Worm (Caenorhabditis elegans) whole organism, L3 larva: ENCODE data around the gene Y67D8B.5.
A peak's percentile ranks its signal among the peaks of the same experiment; 100 is the strongest.

Source experiments
- R02D3.7 ChIP-seq: fragments of 150-350 bp; optimal IDR thresholded peaks from 2 replicates; lab custom pipeline; 2014; ENCODE audit warnings: missing biosample characterization, missing genetic modification characterization
- aly-2 ChIP-seq: fragments of 150-350 bp; optimal IDR thresholded peaks from 2 replicates; lab custom pipeline; 2014; ENCODE audit warnings: missing biosample characterization, missing genetic modification characterization
- ama-1 ChIP-seq: fragments of 150-350 bp; optimal IDR thresholded peaks from 2 replicates; lab custom pipeline; 2018
- ceh-16 ChIP-seq: sonication (generic microtip); optimal IDR thresholded peaks from 2 replicates; lab custom pipeline; 2017; ENCODE audit warnings: missing biosample characterization, missing genetic modification characterization
- ceh-28 ChIP-seq: fragments of 150-350 bp; optimal IDR thresholded peaks from 2 replicates; lab custom pipeline; 2014; ENCODE audit warnings: missing biosample characterization, missing genetic modification reagents, missing genetic modification characterization
- ceh-82 ChIP-seq: fragments of 150-350 bp; optimal IDR thresholded peaks from 2 replicates; lab custom pipeline; 2014; ENCODE audit warnings: missing biosample characterization, missing genetic modification characterization
- ceh-9 ChIP-seq: sonication (generic microtip); optimal IDR thresholded peaks from 2 replicates; lab custom pipeline; 2018; ENCODE audit warnings: missing biosample characterization, missing genetic modification characterization
- daf-12 ChIP-seq: fragments of 150-350 bp; optimal IDR thresholded peaks from 2 replicates; lab custom pipeline; 2014; ENCODE audit warnings: missing biosample characterization, missing genetic modification reagents, missing genetic modification characterization
- egl-27 ChIP-seq: sonication (generic microtip); optimal IDR thresholded peaks from 4 replicates; lab custom pipeline; 2017; ENCODE audit warnings: missing biosample characterization, missing genetic modification reagents, missing genetic modification characterization
- egl-5 ChIP-seq: fragments of 150-350 bp; optimal IDR thresholded peaks from 2 replicates; lab custom pipeline; 2017; ENCODE audit warnings: missing biosample characterization, missing genetic modification reagents, missing genetic modification characterization, inconsistent platforms
- elt-1 ChIP-seq: fragments of 150-350 bp; optimal IDR thresholded peaks from 2 replicates; lab custom pipeline; 2014; ENCODE audit warnings: missing biosample characterization, missing genetic modification characterization
- elt-2 ChIP-seq: sonication (generic microtip); optimal IDR thresholded peaks from 2 replicates; lab custom pipeline; 2016; ENCODE audit warnings: missing genetic modification reagents, mild to moderate bottlenecking, missing genetic modification characterization, missing compliant biosample characterization
- elt-3 ChIP-seq, 3 experiments: fragments of 150-350 bp in 1 of 3; sonication (generic microtip) in 2 of 3; optimal IDR thresholded peaks; 2 replicates in 2 of 3; 4 replicates in 1 of 3; lab custom pipeline; 2014 to 2017; ENCODE audit warnings: missing biosample characterization in 3 of 3, missing genetic modification characterization in 3 of 3
- eor-1 ChIP-seq, 2 experiments: fragments of 150-350 bp; optimal IDR thresholded peaks; 2 replicates each; lab custom pipeline; 2014 to 2018; ENCODE audit warnings: missing biosample characterization in 2 of 2, missing genetic modification characterization in 2 of 2
- fkh-2 ChIP-seq: fragments of 150-350 bp; optimal IDR thresholded peaks from 2 replicates; lab custom pipeline; 2014; ENCODE audit warnings: missing biosample characterization, missing genetic modification reagents, missing genetic modification characterization
- fos-1 ChIP-seq: fragments of 150-350 bp; optimal IDR thresholded peaks from 2 replicates; lab custom pipeline; 2014; ENCODE audit warnings: missing biosample characterization, missing genetic modification characterization
- hmg-11 ChIP-seq: sonication (generic microtip); optimal IDR thresholded peaks from 2 replicates; lab custom pipeline; 2016; ENCODE audit warnings: missing genetic modification characterization, missing compliant biosample characterization
- jun-1 ChIP-seq: fragments of 150-350 bp; optimal IDR thresholded peaks from 2 replicates; lab custom pipeline; 2014; ENCODE audit warnings: missing biosample characterization, missing genetic modification reagents, missing genetic modification characterization
- lin-15B ChIP-seq: fragments of 150-350 bp; optimal IDR thresholded peaks from 2 replicates; lab custom pipeline; 2014; ENCODE audit warnings: missing biosample characterization, missing genetic modification characterization
- lin-39 ChIP-seq: fragments of 150-350 bp; optimal IDR thresholded peaks from 2 replicates; lab custom pipeline; 2018; ENCODE audit warnings: missing biosample characterization, missing genetic modification reagents, missing genetic modification characterization
- lsy-12 ChIP-seq: sonication (generic microtip); optimal IDR thresholded peaks from 2 replicates; lab custom pipeline; 2016; ENCODE audit warnings: mild to moderate bottlenecking, missing genetic modification characterization, missing compliant biosample characterization
- mdl-1 ChIP-seq: fragments of 150-350 bp; optimal IDR thresholded peaks from 2 replicates; lab custom pipeline; 2014; ENCODE audit warnings: missing biosample characterization, missing genetic modification characterization
- mml-1 ChIP-seq: fragments of 150-350 bp; sonication (generic microtip); optimal IDR thresholded peaks from 3 replicates; lab custom pipeline; 2014; ENCODE audit warnings: missing biosample characterization, missing genetic modification characterization
- nfya-1 ChIP-seq: sonication (generic microtip); optimal IDR thresholded peaks from 2 replicates; lab custom pipeline; 2017; ENCODE audit warnings: missing genetic modification characterization, mild to moderate bottlenecking, missing compliant biosample characterization, antibody characterized with exemption, moderate library complexity; ENCODE audit not compliant: insufficient read depth
- nhr-11 ChIP-seq: fragments of 150-350 bp; optimal IDR thresholded peaks from 2 replicates; lab custom pipeline; 2014; ENCODE audit warnings: missing biosample characterization, missing genetic modification characterization
- nhr-12 ChIP-seq: fragments of 150-350 bp; optimal IDR thresholded peaks from 2 replicates; lab custom pipeline; 2014; ENCODE audit warnings: missing biosample characterization, missing genetic modification characterization
- nhr-23 ChIP-seq: fragments of 150-350 bp; optimal IDR thresholded peaks from 2 replicates; lab custom pipeline; 2014; ENCODE audit warnings: missing biosample characterization, missing genetic modification reagents, missing genetic modification characterization
- nhr-25 ChIP-seq: sonication (generic microtip); optimal IDR thresholded peaks from 2 replicates; lab custom pipeline; 2017; ENCODE audit warnings: missing biosample characterization, missing genetic modification characterization
- nhr-43 ChIP-seq: sonication (generic microtip); optimal IDR thresholded peaks from 2 replicates; lab custom pipeline; 2016; ENCODE audit warnings: mild to moderate bottlenecking, missing genetic modification characterization, missing compliant biosample characterization; ENCODE audit not compliant: poor library complexity, severe bottlenecking
- nhr-76 ChIP-seq: fragments of 150-350 bp; sonication (generic microtip); optimal IDR thresholded peaks from 5 replicates; lab custom pipeline; 2014; ENCODE audit warnings: missing biosample characterization, missing genetic modification characterization
- nhr-77 ChIP-seq: fragments of 150-350 bp; optimal IDR thresholded peaks from 2 replicates; lab custom pipeline; 2014; ENCODE audit warnings: missing biosample characterization, missing genetic modification characterization
- pha-4 ChIP-seq: fragments of 150-350 bp; optimal IDR thresholded peaks from 2 replicates; lab custom pipeline; 2014; ENCODE audit warnings: missing biosample characterization, missing genetic modification reagents, missing genetic modification characterization
- pqm-1 ChIP-seq: fragments of 150-350 bp; optimal IDR thresholded peaks from 2 replicates; lab custom pipeline; 2017; ENCODE audit warnings: missing biosample characterization, missing genetic modification characterization, inconsistent platforms
- sea-2 ChIP-seq: fragments of 150-350 bp; sonication (generic microtip); optimal IDR thresholded peaks from 4 replicates; lab custom pipeline; 2014; ENCODE audit warnings: missing biosample characterization, missing genetic modification reagents, missing genetic modification characterization
- skn-1 ChIP-seq: fragments of 150-350 bp; optimal IDR thresholded peaks from 2 replicates; lab custom pipeline; 2014; ENCODE audit warnings: missing biosample characterization, missing genetic modification characterization
- snpc-4 ChIP-seq: fragments of 150-350 bp; optimal IDR thresholded peaks from 2 replicates; lab custom pipeline; 2014; ENCODE audit warnings: missing biosample characterization, missing genetic modification characterization
- tbx-2 ChIP-seq: sonication (generic microtip); optimal IDR thresholded peaks from 2 replicates; lab custom pipeline; 2016; ENCODE audit warnings: mild to moderate bottlenecking, missing genetic modification characterization, missing compliant biosample characterization
- unc-39 ChIP-seq: sonication (generic microtip); optimal IDR thresholded peaks from 4 replicates; lab custom pipeline; 2017; ENCODE audit warnings: missing biosample characterization, missing genetic modification characterization
- unc-62 ChIP-seq: fragments of 150-350 bp; sonication (generic microtip); optimal IDR thresholded peaks from 4 replicates; lab custom pipeline; 2014; ENCODE audit warnings: missing biosample characterization, missing genetic modification reagents, missing genetic modification characterization
- zag-1 ChIP-seq: fragments of 150-350 bp; optimal IDR thresholded peaks from 2 replicates; lab custom pipeline; 2014; ENCODE audit warnings: missing biosample characterization, missing genetic modification characterization
- ztf-11 ChIP-seq: fragments of 150-350 bp; optimal IDR thresholded peaks from 2 replicates; lab custom pipeline; 2014; ENCODE audit warnings: missing biosample characterization, missing genetic modification characterization

Y67D8B.5 gene

ce11 chrIV:3202111-3202510 is at the start of gene Y67D8B.5, which contains the start of gene Y67D8B.3:
Y67D8B.5 (plus strand) TSS chrIV:3202343.
Y67D8B.3 (minus strand) TSS chrIV:3202211.
- TF ChIP-seq lin-39 (tag; lab: Kevin White, UChicago) (no peak), elt-2 (tag; lab: Kevin White, UChicago) (no peak), ceh-9 (tag; lab: Kevin White, UChicago) (no peak), nhr-11 (no peak), daf-12 (tag; lab: Kevin White, UChicago) (no peak), aly-2 (no peak), nhr-77 (tag; lab: Kevin White, UChicago) (no peak), nhr-76 (tag; lab: Kevin White, UChicago) (no peak), elt-3 (tag; optimal IDR thresholded peaks at IDR 0.05; lab: Kevin White, UChicago) (no peak), nhr-12 (no peak), lin-15B (tag; lab: Kevin White, UChicago) (no peak), nhr-25 (no peak), nhr-43 (tag; lab: Kevin White, UChicago) (no peak), nhr-23 (no peak), zag-1 (tag; lab: Kevin White, UChicago) (no peak), jun-1 (tag; lab: Kevin White, UChicago) (no peak)

ce11 chrIV:3158175-3158574 is 44.0 kb upstream of the Y67D8B.5 start:
- TF ChIP-seq elt-2 (tag; lab: Kevin White, UChicago) (peak; percentile 99), nhr-77 (tag; lab: Kevin White, UChicago) (no peak), ceh-9 (tag; lab: Kevin White, UChicago) (no peak), nhr-11 (no peak), jun-1 (tag; lab: Kevin White, UChicago) (peak; percentile 81), pha-4 (tag; lab: Kevin White, UChicago) (peak; percentile 66), elt-3 (tag; optimal IDR thresholded peaks at IDR 0.05; lab: Kevin White, UChicago) (no peak), pqm-1 (peak; percentile 100)
- TF ChIP-seq, all 47 proteins: peak for 4

ce11 chrIV:3160785-3161184 is 41.4 kb upstream of the Y67D8B.5 start:
- TF ChIP-seq nfya-1 (tag; lab: Kevin White, UChicago) (peak; percentile 95), lin-15B (tag; lab: Kevin White, UChicago) (peak; percentile 62), pqm-1 (peak; percentile 82), eor-1 (tag; optimal IDR thresholded peaks at IDR 0.05; lab: Kevin White, UChicago) (no peak), elt-1 (tag; lab: Kevin White, UChicago) (peak; percentile 58), nhr-23 (peak; percentile 81), R02D3.7 (tag; lab: Kevin White, UChicago) (peak; percentile 59), snpc-4 (tag; lab: Kevin White, UChicago) (peak; percentile 51), hmg-11 (peak; percentile 97), unc-39 (tag; lab: Kevin White, UChicago) (no peak), lin-39 (tag; lab: Kevin White, UChicago) (peak; percentile 82), egl-5 (peak; percentile 94), skn-1 (peak; percentile 80), pha-4 (tag; lab: Kevin White, UChicago) (peak; percentile 92), sea-2 (no peak), ztf-11 (tag; lab: Kevin White, UChicago) (no peak), jun-1 (tag; lab: Kevin White, UChicago) (peak; percentile 82), nhr-77 (tag; lab: Kevin White, UChicago) (peak; percentile 5), elt-2 (tag; lab: Kevin White, UChicago) (peak; percentile 74), mdl-1 (tag; lab: Kevin White, UChicago) (peak; percentile 67), nhr-76 (tag; lab: Kevin White, UChicago) (no peak), mml-1 (tag; lab: Kevin White, UChicago) (no peak), fos-1 (tag; lab: Kevin White, UChicago) (no peak), egl-27 (tag; lab: Kevin White, UChicago) (peak; percentile 69), nhr-25 (peak; percentile 79), fkh-2 (peak; percentile 81), nhr-11 (peak; percentile 79), daf-12 (tag; lab: Kevin White, UChicago) (no peak), unc-62 (GFP tag; lab: Kevin White, UChicago) (peak; percentile 71), ceh-28 (peak; percentile 98), ceh-82 (tag; lab: Kevin White, UChicago) (peak; percentile 24), nhr-43 (tag; lab: Kevin White, UChicago) (peak; percentile 90), aly-2 (no peak), ceh-16 (no peak), nhr-12 (no peak), ceh-9 (tag; lab: Kevin White, UChicago) (no peak), tbx-2 (peak; percentile 59), ama-1 (lab: Kevin White, UChicago) (peak; percentile 51), elt-3 (tag; optimal IDR thresholded peaks at IDR 0.05; lab: Kevin White, UChicago) (no peak), lsy-12 (tag; lab: Kevin White, UChicago) (peak; percentile 44), zag-1 (tag; lab: Kevin White, UChicago) (no peak)
- TF ChIP-seq, all 47 proteins: peak for 27
